Worm (Caenorhabditis elegans) whole organism, L1 larva: ENCODE results near the gene T24C2.5.
A peak's percentile ranks its signal among the peaks of the same experiment; 100 is the strongest.
"Not testable (repeated sequence)": the region's sequence is repeated elsewhere in the genome, so short reads cannot be mapped to it uniquely, and the experiment has no call there.

Experiments
- C16A3.4 ChIP-seq: fragments of 150-350 bp; optimal IDR thresholded peaks from 2 replicates; lab custom pipeline; 2014; ENCODE audit warnings: missing biosample characterization, missing genetic modification characterization
- Y116A8C.19 ChIP-seq: sonication (generic microtip); optimal IDR thresholded peaks from 2 replicates; lab custom pipeline; 2016; ENCODE audit warnings: missing compliant biosample characterization, missing genetic modification characterization, borderline replicate concordance
- ama-1 ChIP-seq: fragments of 150-350 bp; optimal IDR thresholded peaks from 2 replicates; lab custom pipeline; 2014
- blmp-1 ChIP-seq: fragments of 150-350 bp; optimal IDR thresholded peaks from 2 replicates; lab custom pipeline; 2014; ENCODE audit warnings: missing biosample characterization, missing genetic modification characterization
- ceh-63 ChIP-seq: fragments of 200-800 bp; sonication (Bioruptor generic); optimal IDR thresholded peaks from 2 replicates; lab custom pipeline; 2018; ENCODE audit warnings: mild to moderate bottlenecking, missing genetic modification characterization, missing compliant biosample characterization
- efl-1 ChIP-seq, 4 experiments: fragments of 150-350 bp; optimal IDR thresholded peaks in 3 of 4; peaks in 1 of 4; 1 replicate in 1 of 4; 2 replicates in 3 of 4; lab custom pipeline; 2014; ENCODE audit warnings: missing biosample characterization in 2 of 4, missing genetic modification characterization in 2 of 4, missing genetic modification reagents in 2 of 4
- elt-2 ChIP-seq: sonication (generic microtip); optimal IDR thresholded peaks from 2 replicates; lab custom pipeline; 2016; ENCODE audit warnings: missing genetic modification characterization, mild to moderate bottlenecking, inconsistent platforms, missing compliant biosample characterization, missing genetic modification reagents
- fos-1 ChIP-seq: fragments of 150-350 bp; optimal IDR thresholded peaks from 2 replicates; lab custom pipeline; 2014; ENCODE audit warnings: missing biosample characterization, missing genetic modification characterization
- grh-1 ChIP-seq: fragments of 200-800 bp; sonication (Bioruptor generic); IDR thresholded peaks from 2 replicates; pipeline ENCODE4 v1.3.6; 2022; ENCODE audit warnings: missing genetic modification reagents, missing genetic modification characterization, missing compliant biosample characterization
- hlh-17 ChIP-seq: fragments of 200-800 bp; sonication (Bioruptor generic); optimal IDR thresholded peaks from 2 replicates; lab custom pipeline; 2018; ENCODE audit warnings: missing genetic modification characterization, mild to moderate bottlenecking, missing compliant biosample characterization, moderate library complexity, borderline replicate concordance
- hpl-2 ChIP-seq: fragments of 150-350 bp; optimal IDR thresholded peaks from 2 replicates; lab custom pipeline; 2014; ENCODE audit warnings: missing biosample characterization, missing genetic modification reagents, missing genetic modification characterization
- jun-1 ChIP-seq: fragments of 150-350 bp; optimal IDR thresholded peaks from 2 replicates; lab custom pipeline; 2014; ENCODE audit warnings: missing biosample characterization, missing genetic modification reagents, missing genetic modification characterization
- lin-13 ChIP-seq: fragments of 150-350 bp; optimal IDR thresholded peaks from 2 replicates; lab custom pipeline; 2014; ENCODE audit warnings: missing biosample characterization, missing genetic modification reagents, missing genetic modification characterization
- lin-14 ChIP-seq: fragments of 200-800 bp; sonication (Bioruptor generic); optimal IDR thresholded peaks from 2 replicates; lab custom pipeline; 2018; ENCODE audit warnings: mild to moderate bottlenecking, missing genetic modification characterization, moderate library complexity, missing compliant biosample characterization
- lin-35 ChIP-seq, 2 experiments: fragments of 150-350 bp; optimal IDR thresholded peaks; 2 replicates each; lab custom pipeline; 2014; ENCODE audit warnings: missing biosample characterization in 2 of 2, missing genetic modification characterization in 2 of 2, missing genetic modification reagents in 2 of 2
- mab-9 ChIP-seq: fragments of 200-800 bp; sonication (Bioruptor generic); IDR thresholded peaks from 2 replicates; pipeline ENCODE4 v1.3.6; 2022; ENCODE audit warnings: missing genetic modification reagents, missing genetic modification characterization, missing compliant biosample characterization
- mdl-1 ChIP-seq, 2 experiments: fragments of 150-350 bp; optimal IDR thresholded peaks; 2 replicates each; lab custom pipeline; 2014 to 2017; ENCODE audit warnings: missing biosample characterization in 2 of 2, missing genetic modification characterization in 2 of 2, inconsistent platforms in 1 of 2
- nhr-19 ChIP-seq: fragments of 200-800 bp; sonication (Bioruptor generic); conservative IDR thresholded peaks from 2 replicates; pipeline ENCODE4 v1.3.6; 2022; ENCODE audit warnings: missing genetic modification characterization, missing compliant biosample characterization
- nhr-20 ChIP-seq: sonication (generic microtip); optimal IDR thresholded peaks from 2 replicates; lab custom pipeline; 2016; ENCODE audit warnings: mild to moderate bottlenecking, missing genetic modification characterization, missing compliant biosample characterization
- nhr-28 ChIP-seq: fragments of 150-350 bp; optimal IDR thresholded peaks from 2 replicates; lab custom pipeline; 2014; ENCODE audit warnings: missing biosample characterization, missing genetic modification characterization
- nhr-47 ChIP-seq: sonication (generic microtip); optimal IDR thresholded peaks from 2 replicates; lab custom pipeline; 2016; ENCODE audit warnings: mild to moderate bottlenecking, missing genetic modification characterization, moderate library complexity, missing compliant biosample characterization
- nhr-85 ChIP-seq: sonication (generic microtip); peaks from one replicate; lab custom pipeline; 2016; ENCODE audit warnings: missing genetic modification characterization, inconsistent platforms, missing compliant biosample characterization
- pax-3 ChIP-seq: fragments of 200-800 bp; sonication (Bioruptor generic); optimal IDR thresholded peaks from 2 replicates; lab custom pipeline; 2018; ENCODE audit warnings: mild to moderate bottlenecking, missing genetic modification characterization, moderate library complexity, missing compliant biosample characterization
- rnt-1 ChIP-seq: sonication (generic microtip); optimal IDR thresholded peaks from 2 replicates; lab custom pipeline; 2016; ENCODE audit warnings: mild to moderate bottlenecking, missing genetic modification characterization, moderate library complexity, missing compliant biosample characterization
- snpc-4 ChIP-seq: fragments of 150-350 bp; optimal IDR thresholded peaks from 2 replicates; lab custom pipeline; 2014; ENCODE audit warnings: missing biosample characterization, missing genetic modification characterization
- snu-23 ChIP-seq: sonication (generic microtip); optimal IDR thresholded peaks from 2 replicates; lab custom pipeline; 2016; ENCODE audit warnings: missing genetic modification characterization, missing compliant biosample characterization
- sox-4 ChIP-seq: sonication (generic microtip); optimal IDR thresholded peaks from 2 replicates; lab custom pipeline; 2016; ENCODE audit warnings: missing genetic modification characterization, missing compliant biosample characterization
- unc-130 ChIP-seq: fragments of 150-350 bp; optimal IDR thresholded peaks from 2 replicates; lab custom pipeline; 2017; ENCODE audit warnings: missing biosample characterization, missing genetic modification characterization, inconsistent platforms
- unc-62 ChIP-seq: fragments of 150-350 bp; optimal IDR thresholded peaks from 2 replicates; lab custom pipeline; 2014; ENCODE audit warnings: missing biosample characterization, missing genetic modification reagents, missing genetic modification characterization
- unc-86 ChIP-seq: sonication (generic microtip); optimal IDR thresholded peaks from 2 replicates; lab custom pipeline; 2016; ENCODE audit warnings: missing genetic modification characterization, missing compliant biosample characterization
- vab-15 ChIP-seq: sonication (generic microtip); optimal IDR thresholded peaks from 2 replicates; lab custom pipeline; 2017; ENCODE audit warnings: missing genotype, mild to moderate bottlenecking, missing genetic modification characterization, missing compliant biosample characterization
- xbp-1 ChIP-seq: sonication (generic microtip); optimal IDR thresholded peaks from 2 replicates; lab custom pipeline; 2016; ENCODE audit warnings: missing genetic modification characterization, missing compliant biosample characterization
- zag-1 ChIP-seq: fragments of 150-350 bp; optimal IDR thresholded peaks from 2 replicates; lab custom pipeline; 2014; ENCODE audit warnings: missing biosample characterization, missing genetic modification characterization

Gene T24C2.5

DNA sequence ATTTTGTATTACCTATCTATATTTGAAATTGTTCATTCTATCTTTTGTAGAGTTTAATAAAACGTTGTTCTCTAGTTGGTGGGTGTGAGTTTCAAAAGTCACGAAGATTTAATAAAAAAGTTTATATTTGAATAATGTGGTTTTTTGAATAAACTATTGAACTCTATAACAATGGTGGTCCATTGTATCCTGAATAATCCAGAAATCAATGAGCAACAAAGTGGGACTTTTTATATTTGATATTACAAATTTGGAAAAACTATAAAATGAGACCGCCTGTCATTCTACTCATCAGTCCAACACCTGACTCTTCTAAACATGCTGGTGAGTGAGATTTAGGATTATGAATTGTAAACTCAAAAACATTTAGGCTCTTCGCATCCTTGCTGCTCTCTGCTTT is 5.8 kb upstream of the T24C2.5 start, which contains the start of gene nspc-19:
Gene nspc-19 (plus strand): TSS at position 301 of the 400 bp plus-strand sequence.
- TF ChIP-seq hlh-17; snpc-4 (tag; lab: Kevin White, UChicago); zag-1 (tag; lab: Kevin White, UChicago): not testable (repeated sequence)
- TF ChIP-seq, all 84 proteins: peak for 0; not testable (repeated sequence) for 84

DNA sequence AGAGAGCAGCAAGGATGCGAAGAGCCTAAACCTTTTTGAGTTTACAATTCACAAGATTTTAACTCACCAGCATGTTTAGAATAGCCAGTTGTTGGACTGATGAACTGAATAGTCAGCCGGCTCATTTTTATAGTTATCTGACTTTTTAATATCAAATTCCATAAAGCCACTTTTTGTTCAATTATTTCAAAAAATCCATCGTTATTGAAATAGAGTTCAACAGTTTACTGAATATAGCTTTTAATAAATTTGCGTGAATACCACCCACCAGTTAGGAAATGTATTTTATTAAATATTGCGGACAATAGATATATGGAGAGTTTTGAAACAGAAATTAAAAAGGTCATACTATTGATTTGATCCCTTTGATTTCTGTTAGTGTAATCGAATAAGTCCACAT is 4.1 kb upstream of the T24C2.5 start, which contains the start of gene nspc-20:
Gene nspc-20 (minus strand): TSS at position 101 of the 400 bp plus-strand sequence.
- TF ChIP-seq xbp-1 (tag; lab: Kevin White, UChicago) (no peak), vab-15 (no peak), nhr-19 (GFP tag; lab: Robert Waterston, UW) (no peak), snu-23 (no peak), mab-9 (GFP tag; lab: Robert Waterston, UW) (no peak), rnt-1 (tag; lab: Kevin White, UChicago) (no peak), jun-1 (tag; lab: Kevin White, UChicago) (no peak), unc-130 (no peak), nhr-85 (tag; lab: Kevin White, UChicago) (no peak), unc-62 (no peak)

DNA sequence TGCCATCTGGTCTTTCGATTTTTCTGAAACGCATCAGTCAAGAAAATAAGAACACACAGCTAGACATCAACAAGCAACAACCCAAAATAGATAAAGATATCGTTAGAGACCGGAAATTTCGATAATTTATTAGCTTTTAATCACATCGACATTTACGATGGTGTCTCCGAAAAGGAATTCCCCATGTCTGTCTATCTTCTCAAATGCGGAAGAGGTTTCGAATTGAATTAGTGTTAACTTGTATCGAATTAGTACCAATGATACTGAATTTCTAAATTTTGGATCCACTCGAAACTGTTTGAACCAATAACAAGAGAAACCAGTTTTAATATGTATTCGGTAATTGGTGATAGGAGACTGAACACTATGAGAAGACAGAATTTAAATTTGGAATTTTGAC is 379 bp downstream of the T24C2.5 start:
- TF ChIP-seq nhr-85 (tag; lab: Kevin White, UChicago) (peak; percentile 73), blmp-1 (tag; lab: Kevin White, UChicago) (peak; percentile 14), ama-1 (lab: Kevin White, UChicago) (no peak)

DNA sequence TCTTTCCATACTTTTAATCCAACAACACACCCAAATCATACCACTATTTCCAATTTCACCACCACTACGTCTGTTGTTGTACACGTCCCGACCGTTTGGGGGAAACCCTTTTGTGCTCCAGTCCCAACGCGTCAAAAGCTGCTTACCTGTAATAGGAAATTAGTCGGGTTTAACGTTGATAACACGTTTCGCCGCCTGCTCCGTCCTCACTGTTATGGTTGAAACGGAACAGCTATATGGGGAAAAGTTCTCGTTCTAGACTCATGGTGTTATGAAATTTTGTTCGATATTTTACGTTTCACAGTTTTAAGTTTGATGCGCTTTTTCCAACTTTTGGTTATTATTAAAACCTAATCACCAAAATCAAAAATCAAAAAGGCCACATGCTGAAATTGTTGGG is 1.7 kb downstream of the T24C2.5 start:
- TF ChIP-seq elt-2, result peak; percentile 37
- no peak for TF ChIP-seq lin-35 (GFP tag; optimal IDR thresholded peaks at IDR 0.05; lab: Kevin White, UChicago)
- TF ChIP-seq grh-1 (GFP tag; lab: Robert Waterston, UW), result no peak

DNA sequence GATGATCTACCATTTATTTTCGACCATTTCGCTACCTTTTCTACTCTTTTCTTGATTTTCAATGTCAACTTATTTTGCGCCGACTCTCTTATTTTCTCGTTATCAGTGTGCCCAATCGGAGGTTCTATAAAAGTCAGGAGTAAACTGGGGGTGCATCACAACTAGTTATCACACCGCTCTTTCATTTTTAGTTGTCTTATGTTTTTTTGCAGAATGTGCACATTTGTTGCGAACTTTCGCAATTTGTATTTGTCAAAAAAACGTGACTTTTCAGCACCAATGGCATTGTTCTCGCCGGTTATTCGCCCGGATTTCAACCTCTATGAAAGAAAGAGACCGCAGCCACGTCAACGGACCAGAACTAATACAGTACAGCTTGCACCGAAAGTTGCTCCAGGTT is 3.4 kb downstream of the T24C2.5 start:
- no peak for TF ChIP-seq Y116A8C.19 (tag; lab: Kevin White, UChicago)
- TF ChIP-seq efl-1 (optimal IDR thresholded peaks at IDR 0.05; lab: Kevin White, UChicago), result no peak
- TF ChIP-seq efl-1 (GFP tag; optimal IDR thresholded peaks at IDR 0.05 in 1 of 2; lab: Kevin White, UChicago), result peak in 1 of 2 experiments; percentile 51
- TF ChIP-seq elt-2, result peak; percentile 52

DNA sequence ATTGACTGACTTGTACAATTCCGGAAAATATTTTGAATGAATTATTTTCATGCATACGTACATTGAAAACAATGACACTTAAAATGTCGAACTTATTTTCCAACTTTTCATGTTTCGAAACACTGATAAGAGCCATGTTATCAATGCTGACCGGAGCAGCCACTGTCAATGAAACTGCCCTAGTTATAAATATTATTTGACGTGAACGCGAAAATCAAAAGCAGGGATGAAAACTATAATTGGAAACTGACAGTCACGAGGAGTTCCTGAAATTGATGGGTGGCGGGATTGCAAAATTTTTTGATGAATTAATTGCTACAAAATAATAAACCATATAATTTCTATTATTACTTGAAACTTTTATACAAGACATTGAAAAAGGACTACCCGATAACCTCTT is 5.3 kb downstream of the T24C2.5 start:
- TF ChIP-seq elt-2 (peak; percentile 47), unc-62 (no peak), jun-1 (tag; lab: Kevin White, UChicago) (no peak)

DNA sequence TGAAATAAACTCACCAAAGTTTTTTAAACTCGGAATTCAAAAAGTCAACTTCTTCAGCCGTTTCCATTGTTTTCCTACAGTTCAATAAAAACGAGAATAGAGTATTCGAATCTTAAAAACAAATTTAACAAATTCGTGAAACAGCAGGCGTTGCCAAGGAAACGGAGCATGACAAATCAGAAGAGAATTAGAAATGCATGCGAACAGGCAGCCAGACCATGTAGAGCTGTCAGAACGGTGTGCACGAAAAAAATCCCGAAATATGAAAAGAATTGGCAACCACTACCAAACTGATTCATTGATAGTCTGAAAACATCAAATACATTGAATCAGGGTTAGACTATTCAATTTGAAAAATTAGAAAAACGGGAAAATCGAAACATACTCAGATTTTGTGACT is 7.8 kb downstream of the T24C2.5 start, which contains the start of gene fbxa-81:
Gene fbxa-81 (minus strand): TSS at position 101 of the 400 bp plus-strand sequence.
- no peak for TF ChIP-seq nhr-20 (tag; lab: Kevin White, UChicago)

DNA sequence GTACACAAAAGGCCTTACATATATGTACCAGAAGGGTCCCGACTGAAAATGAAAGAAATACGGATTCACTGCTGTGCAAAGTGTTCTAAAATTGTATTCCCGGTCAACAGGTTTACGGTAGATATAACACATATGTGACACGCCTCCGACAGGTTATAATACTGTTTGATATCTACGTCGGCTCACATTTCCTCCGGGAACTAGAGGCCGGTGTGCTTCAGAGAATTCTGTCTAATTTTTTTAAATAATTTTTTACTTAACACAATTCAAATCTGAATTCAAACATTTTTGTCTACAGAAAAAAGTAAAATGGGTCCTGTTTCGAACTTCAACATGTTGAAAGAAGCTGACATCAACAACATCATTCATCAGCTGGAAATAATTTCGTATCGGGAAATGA is 9.0 kb downstream of the T24C2.5 start, which contains the start of gene T24C2.3:
Gene T24C2.3 (plus strand): TSS at position 301 of the 400 bp plus-strand sequence.
- TF ChIP-seq C16A3.4 (no peak), sox-4 (tag; lab: Kevin White, UChicago) (no peak), snu-23 (no peak), mdl-1 (tag; optimal IDR thresholded peaks at IDR 0.05; lab: Kevin White, UChicago) (no peak), unc-86 (tag; lab: Kevin White, UChicago) (no peak), nhr-28 (tag; lab: Kevin White, UChicago) (no peak), nhr-20 (tag; lab: Kevin White, UChicago) (no peak), hpl-2 (GFP tag; lab: Kevin White, UChicago) (no peak), Y116A8C.19 (tag; lab: Kevin White, UChicago) (no peak), lin-13 (no peak), lin-14 (GFP tag; lab: Kevin White, UChicago) (no peak), fos-1 (tag; lab: Kevin White, UChicago) (no peak), pax-3 (tag; lab: Kevin White, UChicago) (no peak), nhr-47 (tag; lab: Kevin White, UChicago) (no peak), ceh-63 (no peak)
